Fruit fly (Drosophila melanogaster): ENCODE data around the gene CG32755.
A peak's percentile ranks its signal among the peaks of the same experiment; 100 is the strongest.

Gene CG32755

dm6 chrX:5918499-5919126 lies 31.4 kb upstream of the CG32755 start (continued):
- TF ChIP-seq knrl (GFP tag; IDR thresholded peaks at IDR 0.05; ENCODE audit: partially characterized antibody) (peak; percentile 86), CG1832 (GFP tag; optimal IDR thresholded peaks at IDR 0.05) (no peak), CG3407 (GFP tag; optimal IDR thresholded peaks at IDR 0.05) (peak; percentile 97), Drgx (GFP tag; IDR thresholded peaks at IDR 0.05) (peak; percentile 99), zen (tag; optimal IDR thresholded peaks at IDR 0.05) (peak; percentile 97), Abd-B (GFP tag; optimal IDR thresholded peaks at IDR 0.05) (peak; percentile 98), ATbp (GFP tag; optimal IDR thresholded peaks at IDR 0.05) (peak; percentile 99), tio (GFP tag; optimal IDR thresholded peaks at IDR 0.05) (peak; percentile 90), NfI (GFP tag; optimal IDR thresholded peaks at IDR 0.05) (peak; percentile 99), CG1233 (GFP tag; optimal IDR thresholded peaks at IDR 0.05) (peak; percentile 98), CG17912 (GFP tag; optimal IDR thresholded peaks at IDR 0.05) (peak; percentile 89), CG13424 (tag; optimal IDR thresholded peaks at IDR 0.05) (peak; percentile 99), cato (GFP tag; optimal IDR thresholded peaks at IDR 0.05; ENCODE audit: borderline replicate concordance) (peak; percentile 98), CG4617 (GFP tag; optimal IDR thresholded peaks at IDR 0.05; ENCODE audit: borderline replicate concordance) (peak; percentile 99), Dfd (GFP tag; optimal IDR thresholded peaks at IDR 0.05) (peak in 1 of 2 experiments; percentile 54), rib (GFP tag; IDR thresholded peaks at IDR 0.05) (peak; percentile 100), CG3847 (GFP tag; IDR thresholded peaks at IDR 0.05) (peak; percentile 99), H15 (GFP tag; IDR thresholded peaks at IDR 0.05) (peak; percentile 99), Bteb2 (GFP tag; optimal IDR thresholded peaks at IDR 0.05) (peak; percentile 98), CG7839 (tag; optimal IDR thresholded peaks at IDR 0.05) (peak; percentile 99), nau (GFP tag; optimal IDR thresholded peaks at IDR 0.05) (peak; percentile 99), Nf-YA (GFP tag; IDR thresholded peaks at IDR 0.05) (peak; percentile 98), CG33213 (GFP tag; optimal IDR thresholded peaks at IDR 0.05) (peak; percentile 99), scrt (GFP tag; optimal IDR thresholded peaks at IDR 0.05) (peak; percentile 97), peb (GFP tag; IDR thresholded peaks at IDR 0.05) (peak; percentile 99), CG18599 (GFP tag; optimal IDR thresholded peaks at IDR 0.05) (peak; percentile 100), CG11723 (GFP tag; optimal IDR thresholded peaks at IDR 0.05) (peak; percentile 98), chm (GFP tag; IDR thresholded peaks at IDR 0.05) (peak; percentile 99), CG4707 (GFP tag; optimal IDR thresholded peaks at IDR 0.05) (peak; percentile 86), tx (GFP tag; optimal IDR thresholded peaks at IDR 0.05) (peak; percentile 99), CG6175 (GFP tag; IDR thresholded peaks at IDR 0.05) (peak; percentile 99), kah (GFP tag; optimal IDR thresholded peaks at IDR 0.05) (peak; percentile 94), CG8478 (optimal IDR thresholded peaks at IDR 0.05) (no peak), CG12236 (GFP tag; optimal IDR thresholded peaks at IDR 0.05) (peak; percentile 100), CG9215 (GFP tag; IDR thresholded peaks at IDR 0.05) (peak; percentile 99), CG7357 (GFP tag; IDR thresholded peaks at IDR 0.05) (peak; percentile 98), her (GFP tag; optimal IDR thresholded peaks at IDR 0.05) (peak; percentile 97), ken (GFP tag; IDR thresholded peaks at IDR 0.05) (peak; percentile 100), gro (GFP tag; optimal IDR thresholded peaks at IDR 0.05) (peak; percentile 99), dpn (GFP tag; optimal IDR thresholded peaks at IDR 0.05) (peak; percentile 99), CG2889 (GFP tag; IDR thresholded peaks at IDR 0.05) (peak; percentile 99), ara (GFP tag; IDR thresholded peaks at IDR 0.05) (peak; percentile 99), CG6254 (GFP tag; optimal IDR thresholded peaks at IDR 0.05) (peak; percentile 93), Eip74EF (GFP tag; optimal IDR thresholded peaks at IDR 0.05) (peak in 1 of 2 experiments; percentile 97), Doc2 (GFP tag; IDR thresholded peaks at IDR 0.05) (peak; percentile 98), CG6791 (GFP tag; IDR thresholded peaks at IDR 0.05; ENCODE audit: partially characterized antibody) (peak; percentile 82), NFAT (GFP tag; IDR thresholded peaks at IDR 0.05) (peak; percentile 100), Hsf (GFP tag; optimal IDR thresholded peaks at IDR 0.05) (peak; percentile 99), Mrtf (GFP tag; IDR thresholded peaks at IDR 0.05) (peak; percentile 99), HLH3B (GFP tag; IDR thresholded peaks at IDR 0.05) (peak; percentile 100)

All from whole organism, embryonic.